Worm (Caenorhabditis elegans) whole organism, midembryonic: Measurements from ENCODE around the gene nhr-117.

Source experiments
- T22C8.4 ChIP-seq: fragments of 200-800 bp; sonication (Bioruptor generic); IDR thresholded peaks from 2 replicates; pipeline ENCODE4 v1.3.6; 2022; ENCODE audit warnings: missing genetic modification characterization, missing compliant biosample characterization
- cog-1 ChIP-seq: sonication (generic microtip); optimal IDR thresholded peaks from 2 replicates; lab custom pipeline; 2016; ENCODE audit warnings: missing genetic modification characterization, missing compliant biosample characterization
- flt-1 ChIP-seq: fragments of 200-800 bp; sonication (Bioruptor generic); IDR thresholded peaks from 2 replicates; pipeline ENCODE4 v1.3.6; 2022; ENCODE audit warnings: missing genetic modification characterization, missing compliant biosample characterization
- klf-2 ChIP-seq: fragments of 200-800 bp; sonication (Bioruptor generic); conservative IDR thresholded peaks from 2 replicates; pipeline ENCODE4 v1.3.6; 2022; ENCODE audit warnings: missing genetic modification reagents, missing genetic modification characterization, missing compliant biosample characterization
- med-1 ChIP-seq: sonication (generic microtip); optimal IDR thresholded peaks from 2 replicates; lab custom pipeline; 2017; ENCODE audit warnings: missing genetic modification characterization, mild to moderate bottlenecking, missing compliant biosample characterization, antibody characterized with exemption, missing genetic modification reagents; ENCODE audit not compliant: insufficient read depth
- ref-1 ChIP-seq: fragments of 200-800 bp; sonication (Bioruptor generic); conservative IDR thresholded peaks from 2 replicates; pipeline ENCODE4 v1.3.6; 2022; ENCODE audit warnings: missing genetic modification reagents, missing genetic modification characterization, missing compliant biosample characterization
- tab-1 ChIP-seq: fragments of 200-800 bp; sonication (Bioruptor generic); IDR thresholded peaks from 2 replicates; pipeline ENCODE4 v1.3.6; 2022; ENCODE audit warnings: missing genetic modification characterization, missing compliant biosample characterization
- ztf-23 ChIP-seq: fragments of 200-800 bp; sonication (Bioruptor generic); IDR thresholded peaks from 2 replicates; pipeline ENCODE4 v1.3.6; 2022; ENCODE audit warnings: missing genetic modification reagents, missing genetic modification characterization, missing compliant biosample characterization
- ztf-29 ChIP-seq: fragments of 200-800 bp; sonication (Bioruptor generic); IDR thresholded peaks from 2 replicates; pipeline ENCODE4 v1.3.6; 2022; ENCODE audit warnings: missing genetic modification reagents, missing genetic modification characterization, missing compliant biosample characterization

The nhr-117 gene

DNA sequence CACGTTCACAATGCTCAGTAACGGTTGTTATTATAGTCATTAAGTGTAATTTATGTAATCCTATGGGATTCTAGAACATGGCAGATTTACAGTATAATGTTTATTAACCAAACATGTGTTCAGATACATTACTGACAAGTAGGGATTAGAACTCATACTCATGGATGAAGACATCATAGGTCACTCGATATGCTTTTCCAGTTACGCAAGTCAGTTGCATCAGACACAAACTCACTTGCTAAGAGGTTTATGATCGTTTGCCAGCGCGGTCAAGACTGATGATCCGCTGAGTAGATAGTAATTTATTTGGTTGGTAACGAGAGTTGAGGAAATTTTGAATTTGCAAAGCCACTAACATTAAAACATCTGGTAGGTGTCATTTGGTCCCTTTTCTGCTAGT is 46.7 kb downstream of the nhr-117 start:
- TF ChIP-seq tab-1 (no peak), flt-1 (GFP tag; lab: Robert Waterston, UW) (no peak), ztf-29 (GFP tag; lab: Robert Waterston, UW) (no peak), klf-2 (GFP tag; lab: Robert Waterston, UW) (no peak)

DNA sequence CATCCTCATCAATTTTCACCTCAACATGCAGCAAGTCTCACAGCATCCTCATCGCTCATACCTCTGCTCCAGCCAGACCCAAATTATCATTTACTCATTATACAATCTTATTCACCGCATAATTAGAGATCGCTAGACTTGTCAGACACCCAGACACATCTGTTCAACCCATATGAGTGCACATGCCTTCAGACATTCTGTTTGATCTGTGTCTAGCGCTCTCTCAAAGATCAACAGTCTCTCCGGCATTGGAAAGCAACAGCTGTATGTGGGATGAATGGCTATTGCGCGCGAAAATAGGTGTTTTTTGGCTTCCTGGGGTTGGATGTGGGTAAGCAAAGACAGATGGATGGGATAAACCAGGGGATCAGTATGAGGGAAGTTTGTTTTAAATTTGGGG is 48.7 kb downstream of the nhr-117 start:
- TF ChIP-seq med-1 (no peak), cog-1 (tag; lab: Kevin White, UChicago) (no peak), ztf-29 (GFP tag; lab: Robert Waterston, UW) (no peak), ref-1 (no peak), ztf-23 (GFP tag; lab: Robert Waterston, UW) (no peak), klf-2 (GFP tag; lab: Robert Waterston, UW) (no peak), T22C8.4 (GFP tag; lab: Robert Waterston, UW) (no peak), tab-1 (no peak), flt-1 (GFP tag; lab: Robert Waterston, UW) (no peak)

DNA sequence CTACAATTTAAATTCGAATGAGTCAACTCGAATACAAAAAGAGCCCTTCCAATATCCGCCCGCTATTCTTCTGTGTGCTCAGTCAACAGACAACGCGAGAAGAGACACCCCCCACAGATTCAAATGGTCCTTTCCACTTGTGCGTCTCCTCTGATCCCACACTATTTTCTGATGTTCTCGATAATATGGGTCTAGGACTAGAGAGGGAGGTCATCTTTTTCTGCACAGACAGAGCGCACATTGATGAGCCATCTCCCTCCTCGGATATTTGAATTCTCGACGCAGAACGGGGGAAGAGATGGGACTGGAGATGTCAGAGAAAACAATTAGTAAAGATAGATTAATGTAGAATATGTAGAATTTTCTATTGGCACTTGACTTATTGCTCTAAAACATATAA is 50.6 kb downstream of the nhr-117 start:
- TF ChIP-seq flt-1 (GFP tag; lab: Robert Waterston, UW) (no peak), cog-1 (tag; lab: Kevin White, UChicago) (peak; percentile 43)

DNA sequence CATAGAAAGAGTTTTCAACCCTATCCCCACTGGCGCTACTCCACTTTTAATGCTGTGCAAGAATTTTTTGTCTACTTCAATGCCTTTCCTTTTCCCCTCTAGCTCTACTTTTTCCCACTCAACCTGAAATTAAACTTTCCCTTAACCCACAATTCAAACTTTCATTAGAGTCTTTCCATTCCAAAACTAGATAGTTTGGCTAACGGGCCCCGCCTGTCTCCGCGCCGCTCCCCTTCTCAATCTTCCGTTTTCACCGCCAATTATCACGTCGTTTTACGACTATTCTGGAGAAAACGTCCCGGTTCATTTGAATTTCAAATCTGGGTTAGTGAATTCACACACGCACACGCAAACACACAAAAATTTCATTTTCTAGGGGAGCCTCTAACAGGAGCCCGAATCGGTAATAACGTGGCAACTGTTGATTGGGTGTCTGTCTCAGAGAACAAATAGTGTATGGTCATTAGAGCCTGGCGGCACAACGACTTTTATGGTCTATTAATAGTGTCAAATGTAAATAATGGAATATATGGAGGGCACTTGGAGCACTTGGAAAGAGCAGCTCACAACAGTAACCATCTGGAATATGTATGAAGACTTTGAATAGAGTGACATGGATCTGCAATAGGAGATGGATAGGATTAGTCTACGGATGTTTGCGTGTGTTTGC is 51.4 kb downstream of the nhr-117 start:
- no peak for TF ChIP-seq ref-1
- TF ChIP-seq ztf-29 (GFP tag; lab: Robert Waterston, UW) = no peak
- TF ChIP-seq T22C8.4 (GFP tag; lab: Robert Waterston, UW) = no peak
- no peak for TF ChIP-seq cog-1 (tag; lab: Kevin White, UChicago)
- no peak for TF ChIP-seq ztf-23 (GFP tag; lab: Robert Waterston, UW)
- TF ChIP-seq flt-1 (GFP tag; lab: Robert Waterston, UW) = no peak
- TF ChIP-seq tab-1 = no peak
- TF ChIP-seq med-1 = no peak
- no peak for TF ChIP-seq klf-2 (GFP tag; lab: Robert Waterston, UW)
